Worm (Caenorhabditis elegans): ENCODE results near the gene fln-1.

The fln-1 gene

DNA sequence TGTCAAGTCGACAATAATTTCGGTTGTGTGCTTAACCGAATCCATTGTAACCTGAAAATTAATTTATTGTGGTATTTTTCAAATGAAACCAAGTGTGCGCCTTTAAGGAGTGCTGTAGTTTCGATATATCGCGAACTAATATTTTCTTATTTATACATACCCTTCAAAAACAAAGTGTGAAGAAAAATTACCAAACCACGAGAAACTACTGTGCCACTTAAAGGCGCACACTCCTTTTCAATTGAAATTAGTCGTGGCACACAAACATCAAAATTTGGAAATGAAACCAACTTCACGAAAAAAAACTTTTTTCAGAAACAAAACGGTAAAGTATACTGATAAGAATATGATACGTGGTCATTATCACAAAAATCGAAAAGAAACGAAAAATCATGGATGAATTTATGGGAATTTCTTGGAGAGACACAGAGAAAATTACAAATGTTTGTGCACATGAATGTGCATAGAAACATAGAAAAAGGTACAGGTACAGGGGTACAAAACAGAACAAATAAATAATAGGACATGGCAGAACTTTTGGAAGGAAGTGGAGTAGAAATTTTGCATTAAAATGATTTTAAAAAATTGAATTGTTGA, 7.4 kb upstream of the fln-1 start, which contains the start of gene spl-1:
Gene spl-1, minus strand, starts transcription at position 51 of the 597 bp plus-strand sequence.
- TF ChIP-seq pha-4 (tag; optimal IDR thresholded peaks at IDR 0.05) (peak; percentile 65), eor-1 (tag; optimal IDR thresholded peaks at IDR 0.05) (no peak), pqm-1 (tag; optimal IDR thresholded peaks at IDR 0.05) (peak; percentile 85), elt-2 (tag; optimal IDR thresholded peaks at IDR 0.05) (peak; percentile 79), fos-1 (tag; optimal IDR thresholded peaks at IDR 0.05) (no peak), ZK546.5 (tag; optimal IDR thresholded peaks at IDR 0.05) (no peak)

DNA sequence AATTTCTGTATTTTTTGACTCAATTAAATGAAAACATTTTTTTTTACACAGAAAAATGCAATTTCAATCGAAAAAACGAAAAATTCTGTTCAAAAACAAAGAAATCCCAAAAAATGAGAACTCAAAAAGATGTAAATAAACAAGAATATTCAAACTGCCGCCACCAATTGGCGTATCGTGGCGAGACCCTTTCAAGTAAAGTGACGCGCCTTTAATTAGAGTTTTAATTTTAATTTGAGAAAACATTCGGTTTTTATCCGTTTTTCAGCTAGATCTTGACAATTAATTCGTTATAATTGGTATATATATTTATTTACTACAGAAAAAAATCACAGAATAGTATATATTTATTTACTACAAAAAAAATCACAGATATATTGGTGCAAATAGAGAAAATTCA, 3.8 kb upstream of the fln-1 start:
- TF ChIP-seq jun-1 (tag; optimal IDR thresholded peaks at IDR 0.05) (no peak), hmg-11 (tag; optimal IDR thresholded peaks at IDR 0.05) (no peak), fkh-10 (GFP tag; optimal IDR thresholded peaks at IDR 0.05) (no peak), nhr-77 (tag; optimal IDR thresholded peaks at IDR 0.05) (no peak), nhr-23 (tag; optimal IDR thresholded peaks at IDR 0.05) (no peak), ceh-16 (tag; optimal IDR thresholded peaks at IDR 0.05) (no peak), R02D3.7 (tag; optimal IDR thresholded peaks at IDR 0.05) (no peak), nhr-43 (tag; optimal IDR thresholded peaks at IDR 0.05; ENCODE audit: poor library complexity, severe bottlenecking) (no peak), unc-62 (GFP tag; optimal IDR thresholded peaks at IDR 0.05) (no peak), skn-1 (tag; optimal IDR thresholded peaks at IDR 0.05) (no peak), nhr-25 (tag; optimal IDR thresholded peaks at IDR 0.05) (no peak), nhr-11 (tag; optimal IDR thresholded peaks at IDR 0.05) (no peak), pha-4 (tag; optimal IDR thresholded peaks at IDR 0.05) (no peak), snpc-4 (tag; optimal IDR thresholded peaks at IDR 0.05) (no peak), fkh-2 (tag; optimal IDR thresholded peaks at IDR 0.05) (no peak), elt-3 (tag; optimal IDR thresholded peaks at IDR 0.05) (no peak), zag-1 (tag; optimal IDR thresholded peaks at IDR 0.05) (no peak), ztf-11 (tag; optimal IDR thresholded peaks at IDR 0.05) (no peak), nhr-237 (tag; optimal IDR thresholded peaks at IDR 0.05) (no peak)

DNA sequence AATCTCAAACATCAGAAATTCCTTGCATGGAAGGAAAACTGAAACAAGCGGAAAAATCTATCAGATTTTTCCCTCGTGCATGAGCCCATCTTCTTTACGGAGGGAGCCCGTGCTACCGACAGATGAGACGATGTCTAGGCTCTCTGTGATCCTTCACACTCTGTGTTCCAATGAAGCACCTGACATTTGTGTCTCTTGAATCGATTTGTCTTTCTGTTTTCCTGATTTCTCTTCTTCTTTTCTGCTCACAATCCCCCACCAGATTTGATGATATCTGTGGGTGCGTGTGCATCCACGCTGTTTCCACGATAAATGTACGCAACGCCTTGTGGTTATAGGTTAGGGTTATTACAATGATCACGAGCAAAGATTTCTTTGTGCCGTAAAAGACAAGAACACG, 3.0 kb upstream of the fln-1 start:
- TF ChIP-seq ceh-9 (tag; optimal IDR thresholded peaks at IDR 0.05): no peak

DNA sequence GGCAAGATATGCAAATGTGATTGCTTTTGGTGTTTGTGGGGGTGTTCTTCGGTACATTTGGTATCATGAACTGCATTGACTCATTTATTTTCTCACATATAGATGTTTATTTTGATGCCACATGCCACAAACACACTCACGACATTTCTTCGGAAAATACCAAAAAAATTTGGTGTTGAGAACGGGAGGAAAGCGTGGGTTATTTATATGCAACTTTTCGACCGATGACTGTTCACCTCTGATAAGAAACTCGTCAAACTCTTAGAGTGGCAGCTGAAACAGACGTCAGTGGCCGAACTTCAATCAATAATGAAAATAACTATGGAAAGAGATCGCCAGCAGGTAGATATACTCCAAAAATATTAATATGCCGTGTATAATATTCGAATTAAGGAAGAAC, 2.6 kb upstream of the fln-1 start:
- TF ChIP-seq jun-1 (tag; optimal IDR thresholded peaks at IDR 0.05) (no peak), elt-1 (tag; optimal IDR thresholded peaks at IDR 0.05) (no peak), fkh-10 (GFP tag; optimal IDR thresholded peaks at IDR 0.05) (no peak), eor-1 (tag; optimal IDR thresholded peaks at IDR 0.05) (no peak), ceh-16 (tag; optimal IDR thresholded peaks at IDR 0.05) (no peak), nhr-11 (tag; optimal IDR thresholded peaks at IDR 0.05) (no peak), egl-27 (tag; optimal IDR thresholded peaks at IDR 0.05) (no peak), lin-39 (tag; optimal IDR thresholded peaks at IDR 0.05) (no peak), ama-1 (optimal IDR thresholded peaks at IDR 0.05) (no peak), tbx-2 (tag; optimal IDR thresholded peaks at IDR 0.05) (no peak), ceh-28 (tag; optimal IDR thresholded peaks at IDR 0.05) (no peak), nhr-237 (tag; optimal IDR thresholded peaks at IDR 0.05) (no peak), elt-2 (tag; optimal IDR thresholded peaks at IDR 0.05) (peak; percentile 43), nfya-1 (tag; optimal IDR thresholded peaks at IDR 0.05; ENCODE audit: insufficient read depth) (no peak), unc-39 (tag; optimal IDR thresholded peaks at IDR 0.05) (no peak), ceh-9 (tag; optimal IDR thresholded peaks at IDR 0.05) (no peak), ztf-4 (tag; optimal IDR thresholded peaks at IDR 0.05) (no peak), fkh-2 (tag; optimal IDR thresholded peaks at IDR 0.05) (no peak), pqm-1 (tag; optimal IDR thresholded peaks at IDR 0.05) (peak; percentile 18), lsy-12 (tag; optimal IDR thresholded peaks at IDR 0.05) (no peak), elt-3 (tag; optimal IDR thresholded peaks at IDR 0.05) (no peak), hmg-11 (tag; optimal IDR thresholded peaks at IDR 0.05) (no peak), R02D3.7 (tag; optimal IDR thresholded peaks at IDR 0.05) (no peak), fos-1 (tag; optimal IDR thresholded peaks at IDR 0.05) (no peak), pha-4 (tag; optimal IDR thresholded peaks at IDR 0.05) (peak; percentile 9), egl-5 (tag; optimal IDR thresholded peaks at IDR 0.05) (peak; percentile 17), snpc-4 (tag; optimal IDR thresholded peaks at IDR 0.05) (no peak)
